Fruit fly (Drosophila melanogaster) whole organism, prepupa: Measurements from ENCODE around the gene msl-2.

Experiments
- Blimp-1 ChIP-seq: fragments of 200-800 bp; sonication (Bioruptor generic); optimal IDR thresholded peaks from 3 replicates; lab custom pipeline; 2017; ENCODE audit warnings: missing biosample characterization, missing genetic modification characterization, mild to moderate bottlenecking, moderate library complexity, missing genetic modification reagents
- CG10631 ChIP-seq: fragments of 200-800 bp; sonication (Bioruptor generic); optimal IDR thresholded peaks from 2 replicates; lab custom pipeline; 2016; ENCODE audit warnings: missing biosample characterization, missing genetic modification characterization
- CG10669 ChIP-seq: fragments of 200-800 bp; sonication (Bioruptor generic); optimal IDR thresholded peaks from 3 replicates; lab custom pipeline; 2018; ENCODE audit warnings: missing biosample characterization, mild to moderate bottlenecking, missing genetic modification characterization, moderate library complexity
- CG11294 ChIP-seq: fragments of 200-800 bp; sonication (Bioruptor generic); IDR thresholded peaks from 2 replicates; pipeline ENCODE4 v1.3.6; 2022; ENCODE audit warnings: missing biosample characterization, missing genetic modification characterization
- CG11762 ChIP-seq: fragments of 200-800 bp; sonication (Bioruptor generic); optimal IDR thresholded peaks from 3 replicates; lab custom pipeline; 2016; ENCODE audit warnings: missing biosample characterization, missing genetic modification characterization; ENCODE audit not compliant: insufficient read depth
- CG11902 ChIP-seq: fragments of 200-800 bp; sonication (Bioruptor generic); optimal IDR thresholded peaks from 3 replicates; lab custom pipeline; 2016; ENCODE audit warnings: missing biosample characterization, missing genetic modification characterization
- CG15336 ChIP-seq: fragments of 200-800 bp; sonication (Bioruptor generic); IDR thresholded peaks from 2 replicates; pipeline ENCODE4 v1.3.6; 2022; ENCODE audit warnings: missing biosample characterization, missing genetic modification characterization
- CG3032 ChIP-seq: fragments of 200-800 bp; optimal IDR thresholded peaks from 2 replicates; lab custom pipeline; 2019; ENCODE audit warnings: missing biosample characterization, mild to moderate bottlenecking, missing genetic modification characterization, moderate library complexity
- CG31627 ChIP-seq: fragments of 200-800 bp; sonication (Bioruptor generic); optimal IDR thresholded peaks from 3 replicates; lab custom pipeline; 2016; ENCODE audit warnings: missing biosample characterization, missing genetic modification characterization
- CG32006 ChIP-seq: fragments of 200-800 bp; sonication (Bioruptor generic); optimal IDR thresholded peaks from 3 replicates; lab custom pipeline; 2017; ENCODE audit warnings: missing biosample characterization, mild to moderate bottlenecking, missing genetic modification characterization
- CG4318 ChIP-seq: fragments of 200-800 bp; sonication (Bioruptor generic); optimal IDR thresholded peaks from 3 replicates; lab custom pipeline; 2017; ENCODE audit warnings: missing biosample characterization, mild to moderate bottlenecking, missing genetic modification characterization
- CG6163 ChIP-seq: fragments of 200-800 bp; sonication (Bioruptor generic); IDR thresholded peaks from 3 replicates; pipeline ENCODE4 v1.3.6; 2022; ENCODE audit warnings: missing biosample characterization, missing genetic modification characterization
- CG6276 ChIP-seq: fragments of 200-800 bp; sonication (Bioruptor generic); optimal IDR thresholded peaks from 2 replicates; lab custom pipeline; 2017; ENCODE audit warnings: missing biosample characterization, mild to moderate bottlenecking, missing genetic modification characterization
- CG6792 ChIP-seq: fragments of 200-800 bp; sonication (Bioruptor generic); optimal IDR thresholded peaks from 3 replicates; lab custom pipeline; 2016; ENCODE audit warnings: missing biosample characterization, missing genetic modification characterization
- CG6808 ChIP-seq: fragments of 200-800 bp; sonication (Bioruptor generic); optimal IDR thresholded peaks from 3 replicates; lab custom pipeline; 2017; ENCODE audit warnings: missing biosample characterization, missing genetic modification characterization, mild to moderate bottlenecking, moderate library complexity, missing genetic modification reagents
- CG6854 ChIP-seq: fragments of 200-800 bp; sonication (Bioruptor generic); optimal IDR thresholded peaks from 2 replicates; lab custom pipeline; 2017; ENCODE audit warnings: missing biosample characterization, mild to moderate bottlenecking, missing genetic modification characterization
- CG7368 ChIP-seq: fragments of 200-800 bp; sonication (Bioruptor generic); optimal IDR thresholded peaks from 3 replicates; lab custom pipeline; 2016; ENCODE audit warnings: missing biosample characterization, missing genetic modification characterization
- CG8319 ChIP-seq: fragments of 200-800 bp; sonication (Bioruptor generic); optimal IDR thresholded peaks from 3 replicates; lab custom pipeline; 2016; ENCODE audit warnings: missing biosample characterization, missing genetic modification characterization
- CG8632 ChIP-seq: fragments of 200-800 bp; sonication (Bioruptor generic); optimal IDR thresholded peaks from 3 replicates; lab custom pipeline; 2016; ENCODE audit warnings: missing biosample characterization, missing genetic modification characterization
- CG9139 ChIP-seq: fragments of 200-800 bp; sonication (Bioruptor generic); optimal IDR thresholded peaks from 3 replicates; lab custom pipeline; 2017; ENCODE audit warnings: missing biosample characterization, mild to moderate bottlenecking, missing genetic modification characterization
- Eip78C ChIP-seq: fragments of 200-800 bp; sonication (Bioruptor generic); peaks from one replicate; lab custom pipeline; 2016; ENCODE audit warnings: missing biosample characterization, missing genetic modification characterization
- Eip93F ChIP-seq: fragments of 200-800 bp; sonication (Bioruptor generic); optimal IDR thresholded peaks from 2 replicates; lab custom pipeline; 2016; ENCODE audit warnings: missing biosample characterization, mild to moderate bottlenecking, missing genetic modification characterization
- Ets21C ChIP-seq: fragments of 200-800 bp; sonication (Bioruptor generic); optimal IDR thresholded peaks from 3 replicates; lab custom pipeline; 2016; ENCODE audit warnings: missing biosample characterization, missing genetic modification characterization
- Ets96B ChIP-seq: fragments of 200-800 bp; optimal IDR thresholded peaks from 2 replicates; lab custom pipeline; 2019; ENCODE audit warnings: missing biosample characterization, mild to moderate bottlenecking, missing genetic modification characterization, moderate library complexity
- Gug ChIP-seq: fragments of 200-800 bp; sonication (Bioruptor generic); IDR thresholded peaks from 2 replicates; pipeline ENCODE4 v1.3.6; 2022; ENCODE audit warnings: missing biosample characterization, missing genetic modification characterization
- Hr39 ChIP-seq: fragments of 200-800 bp; sonication (Bioruptor generic); optimal IDR thresholded peaks from 2 replicates; lab custom pipeline; 2016; ENCODE audit warnings: missing biosample characterization, missing genetic modification characterization
- Hr4 ChIP-seq: fragments of 200-800 bp; sonication (Bioruptor generic); optimal IDR thresholded peaks from 3 replicates; lab custom pipeline; 2016; ENCODE audit warnings: missing biosample characterization, missing genetic modification characterization
- Lpt ChIP-seq: fragments of 200-800 bp; sonication (Bioruptor generic); optimal IDR thresholded peaks from 3 replicates; lab custom pipeline; 2016; ENCODE audit warnings: missing biosample characterization, missing genetic modification characterization
- Met ChIP-seq: fragments of 200-800 bp; sonication (Bioruptor generic); optimal IDR thresholded peaks from 3 replicates; lab custom pipeline; 2016; ENCODE audit warnings: missing biosample characterization, missing genetic modification characterization
- OdsH ChIP-seq: fragments of 200-800 bp; sonication (Bioruptor generic); optimal IDR thresholded peaks from 3 replicates; lab custom pipeline; 2016; ENCODE audit warnings: missing biosample characterization, missing genetic modification characterization
- Sox14 ChIP-seq: fragments of 200-800 bp; sonication (Bioruptor generic); optimal IDR thresholded peaks from 3 replicates; lab custom pipeline; 2016; ENCODE audit warnings: missing biosample characterization, missing genetic modification characterization
- Sox15 ChIP-seq: fragments of 200-800 bp; sonication (Bioruptor generic); optimal IDR thresholded peaks from 3 replicates; lab custom pipeline; 2016; ENCODE audit warnings: missing biosample characterization, missing genetic modification characterization
- achi ChIP-seq: fragments of 200-800 bp; sonication (Bioruptor generic); optimal IDR thresholded peaks from 3 replicates; lab custom pipeline; 2016; ENCODE audit warnings: missing biosample characterization, missing genetic modification characterization
- acj6 ChIP-seq: fragments of 200-800 bp; sonication (Bioruptor generic); optimal IDR thresholded peaks from 3 replicates; lab custom pipeline; 2016; ENCODE audit warnings: missing biosample characterization, missing genetic modification characterization
- cyc ChIP-seq: fragments of 200-800 bp; sonication (Bioruptor generic); optimal IDR thresholded peaks from 3 replicates; lab custom pipeline; 2016; ENCODE audit warnings: missing biosample characterization, missing genetic modification characterization
- dac ChIP-seq: fragments of 200-800 bp; sonication (Bioruptor generic); optimal IDR thresholded peaks from 2 replicates; lab custom pipeline; 2017; ENCODE audit warnings: missing biosample characterization, mild to moderate bottlenecking, missing genetic modification characterization
- dsx ChIP-seq: fragments of 200-800 bp; optimal IDR thresholded peaks from 3 replicates; lab custom pipeline; 2019; ENCODE audit warnings: missing biosample characterization, mild to moderate bottlenecking, missing genetic modification characterization, moderate library complexity; ENCODE audit not compliant: poor library complexity, severe bottlenecking
- eg ChIP-seq: fragments of 200-800 bp; sonication (Bioruptor generic); IDR thresholded peaks from 3 replicates; pipeline ENCODE4 v1.3.6; 2022; ENCODE audit warnings: missing biosample characterization, missing genetic modification characterization
- esn ChIP-seq: fragments of 200-800 bp; sonication (Bioruptor generic); optimal IDR thresholded peaks from 2 replicates; lab custom pipeline; 2016; ENCODE audit warnings: missing biosample characterization, mild to moderate bottlenecking, missing genetic modification characterization, moderate library complexity
- fd59A ChIP-seq: fragments of 200-800 bp; sonication (Bioruptor generic); optimal IDR thresholded peaks from 2 replicates; lab custom pipeline; 2017; ENCODE audit warnings: missing biosample characterization, mild to moderate bottlenecking, missing genetic modification characterization, missing genetic modification reagents
- fd85E ChIP-seq: fragments of 200-800 bp; sonication (Bioruptor generic); optimal IDR thresholded peaks from 3 replicates; lab custom pipeline; 2016; ENCODE audit warnings: missing biosample characterization, missing genetic modification characterization
- fkh ChIP-seq: fragments of 200-800 bp; sonication (Bioruptor generic); optimal IDR thresholded peaks from 3 replicates; lab custom pipeline; 2017; ENCODE audit warnings: missing biosample characterization, mild to moderate bottlenecking, missing genetic modification characterization, moderate library complexity
- lz ChIP-seq: fragments of 200-800 bp; sonication (Bioruptor generic); optimal IDR thresholded peaks from 3 replicates; lab custom pipeline; 2016; ENCODE audit warnings: missing biosample characterization, missing genetic modification characterization
- pdm3 ChIP-seq: fragments of 200-800 bp; sonication (Bioruptor generic); optimal IDR thresholded peaks from 3 replicates; lab custom pipeline; 2016; ENCODE audit warnings: missing biosample characterization, missing genetic modification characterization
- salr ChIP-seq, 2 experiments: fragments of 200-800 bp; sonication (Bioruptor generic); optimal IDR thresholded peaks; 3 replicates each; lab custom pipeline; 2016 to 2018; ENCODE audit warnings: missing biosample characterization in 2 of 2, missing genetic modification characterization in 2 of 2, mild to moderate bottlenecking in 1 of 2
- svp ChIP-seq: fragments of 200-800 bp; sonication (Bioruptor generic); peaks from one replicate; lab custom pipeline; 2016; ENCODE audit warnings: missing biosample characterization, missing genetic modification characterization
- topi ChIP-seq: fragments of 200-800 bp; sonication (Bioruptor generic); optimal IDR thresholded peaks from 3 replicates; lab custom pipeline; 2016; ENCODE audit warnings: missing biosample characterization, missing genetic modification characterization
- vri ChIP-seq: fragments of 200-800 bp; sonication (Bioruptor generic); optimal IDR thresholded peaks from 3 replicates; lab custom pipeline; 2016; ENCODE audit warnings: missing biosample characterization, mild to moderate bottlenecking, missing genetic modification characterization

The msl-2 gene

dm6 chr2L:3445655-3446054 is 20.3 kb downstream of the msl-2 start, which contains the start of gene CG2772:
Gene CG2772, plus strand, starts transcription at chr2L:3445992.
- TF ChIP-seq topi (GFP tag; lab: Kevin White, UChicago) (no peak), pdm3 (GFP tag; lab: Kevin White, UChicago) (no peak), CG6276 (GFP tag; lab: Kevin White, UChicago) (no peak), Ets21C (no peak), Hr39 (GFP tag; lab: Kevin White, UChicago) (no peak), CG11294 (GFP tag; lab: Robert Waterston, UW) (no peak), Lpt (GFP tag; lab: Kevin White, UChicago) (no peak), CG4318 (no peak), CG6854 (no peak), CG6792 (GFP tag; lab: Kevin White, UChicago) (no peak), OdsH (no peak), eg (no peak), CG8319 (GFP tag; lab: Kevin White, UChicago) (no peak), Blimp-1 (GFP tag; lab: Kevin White, UChicago) (no peak), CG32006 (GFP tag; lab: Kevin White, UChicago) (no peak)

- TF ChIP-seq Ets21C (no peak), CG10669 (GFP tag; lab: Kevin White, UChicago) (no peak), CG6808 (no peak), cyc (GFP tag; lab: Kevin White, UChicago) (peak; percentile 72), esn (GFP tag; lab: Kevin White, UChicago) (peak; percentile 66), CG9139 (GFP tag; lab: Kevin White, UChicago) (no peak), Eip93F (no peak), fkh (no peak), CG10631 (no peak), svp (no peak), Met (GFP tag; lab: Kevin White, UChicago) (peak; percentile 65), CG4318 (no peak), vri (GFP tag; lab: Kevin White, UChicago) (peak; percentile 28), CG6276 (GFP tag; lab: Kevin White, UChicago) (no peak), salr (GFP tag; optimal IDR thresholded peaks at IDR 0.05; lab: Kevin White, UChicago) (peak in 1 of 2 experiments; percentile 69), dsx (no peak), Gug (GFP tag; lab: Robert Waterston, UW) (peak; percentile 73), CG7368 (peak; percentile 68), fd59A (GFP tag; lab: Kevin White, UChicago) (peak; percentile 58), CG11902 (GFP tag; lab: Kevin White, UChicago) (peak; percentile 52), Hr39 (GFP tag; lab: Kevin White, UChicago) (peak; percentile 77), CG11762 (GFP tag; lab: Kevin White, UChicago) (peak; percentile 68), CG3032 (tag; lab: Kevin White, UChicago) (peak; percentile 64), acj6 (GFP tag; lab: Kevin White, UChicago) (peak; percentile 76), dac (peak; percentile 71), OdsH (peak; percentile 81), Hr4 (GFP tag; lab: Kevin White, UChicago) (no peak), fd85E (no peak), achi (peak; percentile 76), topi (GFP tag; lab: Kevin White, UChicago) (peak; percentile 62), Eip78C (peak; percentile 90), lz (peak; percentile 66), CG8632 (GFP tag; lab: Kevin White, UChicago) (no peak), CG6854 (peak; percentile 8), Ets96B (peak; percentile 71), CG11294 (GFP tag; lab: Robert Waterston, UW) (peak; percentile 59), Sox15 (GFP tag; lab: Kevin White, UChicago) (peak; percentile 46), eg (peak; percentile 85), CG15336 (GFP tag; lab: Robert Waterston, UW) (peak; percentile 87), CG31627 (GFP tag; lab: Kevin White, UChicago) (peak; percentile 72), CG6163 (GFP tag; lab: Robert Waterston, UW) (peak; percentile 93), Lpt (GFP tag; lab: Kevin White, UChicago) (peak; percentile 76), CG6792 (GFP tag; lab: Kevin White, UChicago) (peak; percentile 55), Sox14 (peak; percentile 77), Blimp-1 (GFP tag; lab: Kevin White, UChicago) (no peak)
Observed at dm6 chr2L:3444789-3445188, 21.1 kb downstream of the msl-2 start.
